Worm (Caenorhabditis elegans) whole organism, L2 larva: ENCODE measurements around the gene smcl-1.

Source experiments
- C34F6.9 ChIP-seq: fragments of 150-350 bp; optimal IDR thresholded peaks from 2 replicates; lab custom pipeline; 2014; ENCODE audit warnings: missing biosample characterization, missing genetic modification characterization
- F13H6.1 ChIP-seq: sonication (generic microtip); optimal IDR thresholded peaks from 2 replicates; lab custom pipeline; 2016; ENCODE audit warnings: missing genetic modification characterization, missing compliant biosample characterization
- Y55F3AM.14 ChIP-seq: fragments of 200-800 bp; sonication (Bioruptor generic); optimal IDR thresholded peaks from 2 replicates; lab custom pipeline; 2018; ENCODE audit warnings: mild to moderate bottlenecking, missing genetic modification characterization, missing compliant biosample characterization
- alr-1 ChIP-seq: fragments of 150-350 bp; optimal IDR thresholded peaks from 2 replicates; lab custom pipeline; 2014; ENCODE audit warnings: missing biosample characterization, missing genetic modification characterization
- aly-2 ChIP-seq: fragments of 150-350 bp; optimal IDR thresholded peaks from 2 replicates; lab custom pipeline; 2014; ENCODE audit warnings: missing biosample characterization, missing genetic modification characterization
- ama-1 ChIP-seq: fragments of 150-350 bp; optimal IDR thresholded peaks from 2 replicates; lab custom pipeline; 2018; ENCODE audit warnings: inconsistent platforms
- blmp-1 ChIP-seq: sonication (generic microtip); optimal IDR thresholded peaks from 2 replicates; lab custom pipeline; 2017; ENCODE audit warnings: missing genetic modification characterization, mild to moderate bottlenecking, missing compliant biosample characterization, antibody characterized with exemption, moderate library complexity; ENCODE audit not compliant: insufficient read depth
- ceh-16 ChIP-seq: fragments of 150-350 bp; optimal IDR thresholded peaks from 2 replicates; lab custom pipeline; 2014; ENCODE audit warnings: missing biosample characterization, missing genetic modification characterization
- ceh-82 ChIP-seq: fragments of 150-350 bp; optimal IDR thresholded peaks from 2 replicates; lab custom pipeline; 2014; ENCODE audit warnings: missing biosample characterization, missing genetic modification characterization
- crh-2 ChIP-seq: sonication (generic microtip); optimal IDR thresholded peaks from 2 replicates; lab custom pipeline; 2017; ENCODE audit warnings: missing biosample characterization, missing genetic modification characterization
- dmd-4 ChIP-seq: sonication (generic microtip); optimal IDR thresholded peaks from 2 replicates; lab custom pipeline; 2017; ENCODE audit warnings: missing biosample characterization, missing genetic modification characterization
- egl-27 ChIP-seq: sonication (generic microtip); optimal IDR thresholded peaks from 3 replicates; lab custom pipeline; 2017; ENCODE audit warnings: missing biosample characterization, missing genetic modification reagents, missing genetic modification characterization
- elt-1 ChIP-seq: fragments of 150-350 bp; optimal IDR thresholded peaks from 2 replicates; lab custom pipeline; 2014; ENCODE audit warnings: missing biosample characterization, missing genetic modification characterization
- elt-3 ChIP-seq: sonication (generic microtip); optimal IDR thresholded peaks from 2 replicates; lab custom pipeline; 2017; ENCODE audit warnings: missing biosample characterization, missing genetic modification characterization
- fos-1 ChIP-seq: fragments of 150-350 bp; optimal IDR thresholded peaks from 2 replicates; lab custom pipeline; 2014; ENCODE audit warnings: missing biosample characterization, missing genetic modification characterization
- gmeb-1 ChIP-seq: fragments of 150-350 bp; optimal IDR thresholded peaks from 2 replicates; lab custom pipeline; 2014; ENCODE audit warnings: missing biosample characterization, missing genetic modification characterization
- lin-11 ChIP-seq: fragments of 150-350 bp; sonication (generic microtip); optimal IDR thresholded peaks from 2 replicates; lab custom pipeline; 2014; ENCODE audit warnings: missing biosample characterization, missing genetic modification characterization, inconsistent platforms, mixed read lengths
- lin-13 ChIP-seq: fragments of 150-350 bp; optimal IDR thresholded peaks from 2 replicates; lab custom pipeline; 2014; ENCODE audit warnings: missing biosample characterization, missing genetic modification reagents, missing genetic modification characterization
- lin-39 ChIP-seq: fragments of 150-350 bp; optimal IDR thresholded peaks from 2 replicates; lab custom pipeline; 2014; ENCODE audit warnings: missing biosample characterization, missing genetic modification reagents, missing genetic modification characterization
- lsy-2 ChIP-seq, 2 experiments: fragments of 150-350 bp in 1 of 2; sonication (generic microtip) in 1 of 2; optimal IDR thresholded peaks; 2 replicates each; lab custom pipeline; 2014 to 2017; ENCODE audit warnings: missing biosample characterization in 2 of 2, missing genetic modification characterization in 2 of 2
- mbf-1 ChIP-seq: sonication (generic microtip); optimal IDR thresholded peaks from 2 replicates; lab custom pipeline; 2017; ENCODE audit warnings: missing biosample characterization, missing genetic modification characterization
- nhr-10 ChIP-seq: sonication (generic microtip); optimal IDR thresholded peaks from 2 replicates; lab custom pipeline; 2017; ENCODE audit warnings: missing biosample characterization, missing genetic modification characterization
- nhr-11 ChIP-seq: fragments of 150-350 bp; optimal IDR thresholded peaks from 2 replicates; lab custom pipeline; 2014; ENCODE audit warnings: missing biosample characterization, missing genetic modification characterization
- nhr-12 ChIP-seq: fragments of 150-350 bp; optimal IDR thresholded peaks from 2 replicates; lab custom pipeline; 2014; ENCODE audit warnings: missing biosample characterization, missing genetic modification characterization
- nhr-129 ChIP-seq: fragments of 150-350 bp; optimal IDR thresholded peaks from 2 replicates; lab custom pipeline; 2014; ENCODE audit warnings: missing biosample characterization, missing genetic modification characterization
- nhr-237 ChIP-seq: fragments of 150-350 bp; optimal IDR thresholded peaks from 2 replicates; lab custom pipeline; 2014; ENCODE audit warnings: missing biosample characterization, missing genetic modification characterization
- nhr-25 ChIP-seq: fragments of 150-350 bp; sonication (generic microtip); optimal IDR thresholded peaks from 3 replicates; lab custom pipeline; 2014; ENCODE audit warnings: missing biosample characterization, missing genetic modification characterization
- nhr-6 ChIP-seq: fragments of 150-350 bp; optimal IDR thresholded peaks from 2 replicates; lab custom pipeline; 2014; ENCODE audit warnings: missing biosample characterization, missing genetic modification characterization
- peb-1 ChIP-seq: fragments of 150-350 bp; optimal IDR thresholded peaks from 2 replicates; lab custom pipeline; 2014; ENCODE audit warnings: missing biosample characterization, missing genetic modification characterization
- sma-3 ChIP-seq: sonication (generic microtip); optimal IDR thresholded peaks from 2 replicates; lab custom pipeline; 2016; ENCODE audit warnings: missing genetic modification reagents, missing genetic modification characterization, missing compliant biosample characterization
- sma-9 ChIP-seq, 2 experiments: fragments of 150-350 bp in 1 of 2; sonication (generic microtip) in 1 of 2; optimal IDR thresholded peaks; 2 replicates each; lab custom pipeline; 2014 to 2016; ENCODE audit warnings: missing genetic modification characterization in 2 of 2, mild to moderate bottlenecking in 1 of 2, missing biosample characterization in 1 of 2, missing compliant biosample characterization in 1 of 2, missing genetic modification reagents in 1 of 2, moderate library complexity in 1 of 2
- unc-39 ChIP-seq: fragments of 150-350 bp; optimal IDR thresholded peaks from 2 replicates; lab custom pipeline; 2014; ENCODE audit warnings: missing biosample characterization, missing genetic modification characterization
- unc-55 ChIP-seq: fragments of 150-350 bp; sonication (generic microtip); optimal IDR thresholded peaks from 3 replicates; lab custom pipeline; 2014; ENCODE audit warnings: missing biosample characterization, missing genetic modification reagents, missing genetic modification characterization
- unc-62 ChIP-seq: fragments of 150-350 bp; optimal IDR thresholded peaks from 2 replicates; lab custom pipeline; 2014; ENCODE audit warnings: missing biosample characterization, missing genetic modification reagents, missing genetic modification characterization
- ztf-1 ChIP-seq: fragments of 200-800 bp; sonication (Bioruptor generic); conservative IDR thresholded peaks from 2 replicates; pipeline ENCODE4 v1.3.6; 2022; ENCODE audit warnings: missing genetic modification characterization, missing compliant biosample characterization
- ztf-11 ChIP-seq: sonication (generic microtip); optimal IDR thresholded peaks from 2 replicates; lab custom pipeline; 2017; ENCODE audit warnings: missing biosample characterization, missing genetic modification characterization
- ztf-4 ChIP-seq: fragments of 150-350 bp; optimal IDR thresholded peaks from 2 replicates; lab custom pipeline; 2014; ENCODE audit warnings: missing biosample characterization, missing genetic modification characterization

The smcl-1 gene

ce11 chrX:11680851-11681250, 12.4 kb upstream of the smcl-1 start, which contains the start of gene T04F8.7:
Gene T04F8.7, minus strand, starts transcription at chrX:11680980.
- no peak for TF ChIP-seq C34F6.9
- peak; percentile 11 for TF ChIP-seq crh-2 (tag; lab: Kevin White, UChicago)
- TF ChIP-seq blmp-1 (tag; lab: Kevin White, UChicago), result no peak
- peak; percentile 24 for TF ChIP-seq sma-9 (GFP tag; optimal IDR thresholded peaks at IDR 0.05; lab: Kevin White, UChicago)
- no peak for TF ChIP-seq sma-9 (tag; optimal IDR thresholded peaks at IDR 0.05; lab: Kevin White, UChicago)
- no peak for TF ChIP-seq mbf-1
- no peak for TF ChIP-seq alr-1
- no peak for TF ChIP-seq nhr-129 (tag; lab: Kevin White, UChicago)
- TF ChIP-seq lin-11 (tag; lab: Kevin White, UChicago), result no peak
- no peak for TF ChIP-seq unc-39 (tag; lab: Kevin White, UChicago)
- TF ChIP-seq egl-27 (tag; lab: Kevin White, UChicago), result no peak
- no peak for TF ChIP-seq unc-62
- no peak for TF ChIP-seq nhr-6 (tag; lab: Kevin White, UChicago)
- TF ChIP-seq nhr-10 (tag; lab: Kevin White, UChicago), result no peak
- peak; percentile 83 for TF ChIP-seq fos-1 (tag; lab: Kevin White, UChicago)
- TF ChIP-seq aly-2 (tag; lab: Kevin White, UChicago), result no peak
- no peak for TF ChIP-seq gmeb-1 (tag; lab: Kevin White, UChicago)
- TF ChIP-seq nhr-12, result no peak
- TF ChIP-seq F13H6.1 (tag; lab: Kevin White, UChicago), result peak; percentile 6
- no peak for TF ChIP-seq ztf-4 (tag; lab: Kevin White, UChicago)
- no peak for TF ChIP-seq ztf-1
- TF ChIP-seq ceh-16 (tag; lab: Kevin White, UChicago), result no peak
- no peak for TF ChIP-seq unc-55 (GFP tag; lab: Kevin White, UChicago)
- no peak for TF ChIP-seq lin-13 (GFP tag; lab: Kevin White, UChicago)

- no peak for TF ChIP-seq F13H6.1 (tag; lab: Kevin White, UChicago)
- TF ChIP-seq nhr-10 (tag; lab: Kevin White, UChicago), result no peak
- no peak for TF ChIP-seq ztf-4 (tag; lab: Kevin White, UChicago)
- no peak for TF ChIP-seq sma-3 (GFP tag; lab: Kevin White, UChicago)
- no peak for TF ChIP-seq nhr-237
- TF ChIP-seq dmd-4 (tag; lab: Kevin White, UChicago), result no peak
- TF ChIP-seq fos-1 (tag; lab: Kevin White, UChicago), result no peak
- no peak for TF ChIP-seq ztf-11 (tag; lab: Kevin White, UChicago)
- no peak for TF ChIP-seq ztf-1
- TF ChIP-seq, all 48 proteins: peak for 0
These were observed 9.0 kb upstream of the smcl-1 start, which contains the start of gene hnd-1 for ce11 chrX:11684261-11684660. Gene hnd-1, plus strand, starts transcription at chrX:11684561.

- TF ChIP-seq alr-1, result no peak
- no peak for TF ChIP-seq elt-3 (tag; lab: Kevin White, UChicago)
- no peak for TF ChIP-seq lsy-2 (tag; optimal IDR thresholded peaks at IDR 0.05; lab: Kevin White, UChicago)
These were observed 5.4 kb upstream of the smcl-1 start, which contains the start of gene C44C10.7 for ce11 chrX:11687836-11688319. Gene C44C10.7, minus strand, starts transcription at chrX:11688269.

ce11 chrX:11690014-11690591, 3.2 kb upstream of the smcl-1 start, which contains the start of the genes C44C10.10 and C44C10.5:
Gene C44C10.10, plus strand, starts transcription at chrX:11690314.
Gene C44C10.5, plus strand, starts transcription at chrX:11690541.
- TF ChIP-seq mbf-1 (no peak), ztf-11 (tag; lab: Kevin White, UChicago) (no peak), fos-1 (tag; lab: Kevin White, UChicago) (no peak), sma-9 (GFP tag; optimal IDR thresholded peaks at IDR 0.05; lab: Kevin White, UChicago) (no peak), sma-9 (tag; optimal IDR thresholded peaks at IDR 0.05; lab: Kevin White, UChicago) (no peak), C34F6.9 (no peak), ceh-82 (tag; lab: Kevin White, UChicago) (no peak), peb-1 (tag; lab: Kevin White, UChicago) (no peak), ceh-16 (tag; lab: Kevin White, UChicago) (no peak)

- TF ChIP-seq lin-13 (GFP tag; lab: Kevin White, UChicago) (no peak), ceh-82 (tag; lab: Kevin White, UChicago) (no peak), nhr-25 (no peak), ama-1 (lab: Kevin White, UChicago) (no peak), fos-1 (tag; lab: Kevin White, UChicago) (no peak), dmd-4 (tag; lab: Kevin White, UChicago) (no peak), nhr-237 (no peak), unc-62 (no peak), sma-9 (GFP tag; optimal IDR thresholded peaks at IDR 0.05; lab: Kevin White, UChicago) (no peak), sma-9 (tag; optimal IDR thresholded peaks at IDR 0.05; lab: Kevin White, UChicago) (no peak), elt-1 (tag; lab: Kevin White, UChicago) (no peak), blmp-1 (tag; lab: Kevin White, UChicago) (no peak), lin-39 (tag; lab: Kevin White, UChicago) (no peak), nhr-12 (no peak), nhr-11 (no peak), lsy-2 (tag; optimal IDR thresholded peaks at IDR 0.05; lab: Kevin White, UChicago) (no peak), mbf-1 (no peak), nhr-129 (tag; lab: Kevin White, UChicago) (no peak), Y55F3AM.14 (GFP tag; lab: Kevin White, UChicago) (no peak)
- TF ChIP-seq, all 48 proteins: peak for 0
These were observed 3.4 kb downstream of the smcl-1 start, which contains the start of gene C44C10.12 for ce11 chrX:11696696-11697095. Gene C44C10.12, plus strand, starts transcription at chrX:11696996.
